Fruit fly (Drosophila melanogaster): ENCODE results near the gene Try29F.
A peak's percentile ranks its signal among the peaks of the same experiment; 100 is the strongest.

Gene Try29F

dm6 chr2L:8993650-8994441 is 4.5 kb upstream of the Try29F start, which contains the start of gene CG17906:
Gene CG17906, plus strand, starts transcription at chr2L:8994391.
- TF ChIP-seq rn (GFP tag; IDR thresholded peaks at IDR 0.05), result no peak
- TF ChIP-seq CG12605 (GFP tag; IDR thresholded peaks at IDR 0.05), result no peak
- no peak for TF ChIP-seq CG4496 (GFP tag; IDR thresholded peaks at IDR 0.05)
- TF ChIP-seq D1 (tag; optimal IDR thresholded peaks at IDR 0.05), result no peak
- TF ChIP-seq Pif1B (GFP tag; optimal IDR thresholded peaks at IDR 0.05), result no peak
- TF ChIP-seq CG34367 (tag; optimal IDR thresholded peaks at IDR 0.05), result no peak
- no peak for TF ChIP-seq Pif1A (GFP tag; optimal IDR thresholded peaks at IDR 0.05)
- TF ChIP-seq gl (tag; optimal IDR thresholded peaks at IDR 0.05), result no peak
- no peak for TF ChIP-seq CG8301 (tag; optimal IDR thresholded peaks at IDR 0.05)
- TF ChIP-seq CG14655 (GFP tag; optimal IDR thresholded peaks at IDR 0.05), result no peak
- no peak for TF ChIP-seq CG32121 (GFP tag; IDR thresholded peaks at IDR 0.05)
- no peak for TF ChIP-seq CG9948 (tag; optimal IDR thresholded peaks at IDR 0.05)
- TF ChIP-seq CG15710 (tag; optimal IDR thresholded peaks at IDR 0.05), result no peak
- no peak for TF ChIP-seq Ets98B (GFP tag; IDR thresholded peaks at IDR 0.05)

- TF ChIP-seq fd96Ca (GFP tag; IDR thresholded peaks at IDR 0.05), result peak; percentile 95
- no peak for TF ChIP-seq D1 (tag; optimal IDR thresholded peaks at IDR 0.05)
- peak; percentile 96 for TF ChIP-seq Snoo (tag; optimal IDR thresholded peaks at IDR 0.05)
- peak; percentile 88 for TF ChIP-seq CG32121 (GFP tag; IDR thresholded peaks at IDR 0.05)
- TF ChIP-seq CG14655 (GFP tag; optimal IDR thresholded peaks at IDR 0.05), result peak; percentile 77
- TF ChIP-seq CG13204 (GFP tag; optimal IDR thresholded peaks at IDR 0.05), result no peak
- TF ChIP-seq CG12605 (GFP tag; IDR thresholded peaks at IDR 0.05), result peak; percentile 74
- TF ChIP-seq CG8159 (tag; optimal IDR thresholded peaks at IDR 0.05), result peak; percentile 73
- TF ChIP-seq Ets98B (GFP tag; IDR thresholded peaks at IDR 0.05), result peak; percentile 93
- peak; percentile 50 for TF ChIP-seq CG17806 (tag; optimal IDR thresholded peaks at IDR 0.05)
- peak; percentile 53 for TF ChIP-seq CG9948 (tag; optimal IDR thresholded peaks at IDR 0.05)
- TF ChIP-seq Pif1A (GFP tag; optimal IDR thresholded peaks at IDR 0.05), result peak; percentile 95
- peak; percentile 71 for TF ChIP-seq CG15710 (tag; optimal IDR thresholded peaks at IDR 0.05)
- no peak for TF ChIP-seq EcR (GFP tag; optimal IDR thresholded peaks at IDR 0.05)
- peak; percentile 60 for TF ChIP-seq CG8301 (tag; optimal IDR thresholded peaks at IDR 0.05)
- peak; percentile 94 for TF ChIP-seq CG4496 (GFP tag; IDR thresholded peaks at IDR 0.05)
- TF ChIP-seq rn (GFP tag; IDR thresholded peaks at IDR 0.05), result peak; percentile 92
- TF ChIP-seq gl (tag; optimal IDR thresholded peaks at IDR 0.05), result peak; percentile 31
- TF ChIP-seq CG34367 (tag; optimal IDR thresholded peaks at IDR 0.05), result peak; percentile 50
- TF ChIP-seq CG10348 (GFP tag; IDR thresholded peaks at IDR 0.05), result peak; percentile 92
- no peak for TF ChIP-seq Pif1B (GFP tag; optimal IDR thresholded peaks at IDR 0.05)
Measured at dm6 chr2L:8997285-8997684, 1.1 kb upstream of the Try29F start, which contains the start of the genes alien and CG18661. Gene alien, minus strand, starts transcription at chr2L:8997379. Gene CG18661, plus strand, starts transcription at chr2L:8997605.

dm6 chr2L:9010267-9010666 is 11.9 kb downstream of the Try29F start, which contains the start of gene CG9568:
Gene CG9568, plus strand, starts transcription at chr2L:9010583.
- no peak for TF ChIP-seq CG32121 (GFP tag; IDR thresholded peaks at IDR 0.05)
- no peak for TF ChIP-seq gl (tag; optimal IDR thresholded peaks at IDR 0.05)
- TF ChIP-seq CG8301 (tag; optimal IDR thresholded peaks at IDR 0.05), result no peak
- TF ChIP-seq Pif1A (GFP tag; optimal IDR thresholded peaks at IDR 0.05), result no peak
- no peak for TF ChIP-seq D1 (tag; optimal IDR thresholded peaks at IDR 0.05)
- TF ChIP-seq CG17806 (tag; optimal IDR thresholded peaks at IDR 0.05), result no peak
- no peak for TF ChIP-seq CG14655 (GFP tag; optimal IDR thresholded peaks at IDR 0.05)
- no peak for TF ChIP-seq EcR (GFP tag; optimal IDR thresholded peaks at IDR 0.05)
- TF ChIP-seq CG12605 (GFP tag; IDR thresholded peaks at IDR 0.05), result no peak
- TF ChIP-seq Ets98B (GFP tag; IDR thresholded peaks at IDR 0.05), result no peak
- no peak for TF ChIP-seq rn (GFP tag; IDR thresholded peaks at IDR 0.05)
- TF ChIP-seq fd96Ca (GFP tag; IDR thresholded peaks at IDR 0.05), result no peak
- TF ChIP-seq Snoo (tag; optimal IDR thresholded peaks at IDR 0.05), result no peak
- no peak for TF ChIP-seq CG10348 (GFP tag; IDR thresholded peaks at IDR 0.05)
- no peak for TF ChIP-seq CG15710 (tag; optimal IDR thresholded peaks at IDR 0.05)
- TF ChIP-seq CG34367 (tag; optimal IDR thresholded peaks at IDR 0.05), result no peak
- TF ChIP-seq CG13204 (GFP tag; optimal IDR thresholded peaks at IDR 0.05), result no peak
- TF ChIP-seq CG4496 (GFP tag; IDR thresholded peaks at IDR 0.05), result no peak
- TF ChIP-seq CG8159 (tag; optimal IDR thresholded peaks at IDR 0.05), result no peak
- no peak for TF ChIP-seq CG9948 (tag; optimal IDR thresholded peaks at IDR 0.05)

dm6 chr2L:9011543-9012238 is 13.4 kb downstream of the Try29F start, which contains the start of gene CG13102:
Gene CG13102, plus strand, starts transcription at chr2L:9012188.
- no peak for TF ChIP-seq Pif1B (GFP tag; optimal IDR thresholded peaks at IDR 0.05)
- TF ChIP-seq CG15710 (tag; optimal IDR thresholded peaks at IDR 0.05), result no peak
- TF ChIP-seq CG4496 (GFP tag; IDR thresholded peaks at IDR 0.05), result no peak
- TF ChIP-seq D1 (tag; optimal IDR thresholded peaks at IDR 0.05), result no peak
- TF ChIP-seq CG34367 (tag; optimal IDR thresholded peaks at IDR 0.05), result no peak
- TF ChIP-seq EcR (GFP tag; optimal IDR thresholded peaks at IDR 0.05), result no peak
- TF ChIP-seq CG32121 (GFP tag; IDR thresholded peaks at IDR 0.05), result no peak
- no peak for TF ChIP-seq Pif1A (GFP tag; optimal IDR thresholded peaks at IDR 0.05)
- no peak for TF ChIP-seq CG14655 (GFP tag; optimal IDR thresholded peaks at IDR 0.05)
- TF ChIP-seq fd96Ca (GFP tag; IDR thresholded peaks at IDR 0.05), result no peak
- no peak for TF ChIP-seq CG17806 (tag; optimal IDR thresholded peaks at IDR 0.05)
- TF ChIP-seq Ets98B (GFP tag; IDR thresholded peaks at IDR 0.05), result no peak
- no peak for TF ChIP-seq rn (GFP tag; IDR thresholded peaks at IDR 0.05)
- no peak for TF ChIP-seq CG12605 (GFP tag; IDR thresholded peaks at IDR 0.05)
- no peak for TF ChIP-seq CG8159 (tag; optimal IDR thresholded peaks at IDR 0.05)
- no peak for TF ChIP-seq gl (tag; optimal IDR thresholded peaks at IDR 0.05)

- TF ChIP-seq CG10348 (GFP tag; IDR thresholded peaks at IDR 0.05) (no peak), CG8159 (tag; optimal IDR thresholded peaks at IDR 0.05) (no peak), CG13204 (GFP tag; optimal IDR thresholded peaks at IDR 0.05) (no peak), Ets98B (GFP tag; IDR thresholded peaks at IDR 0.05) (no peak), Pif1A (GFP tag; optimal IDR thresholded peaks at IDR 0.05) (no peak), CG34367 (tag; optimal IDR thresholded peaks at IDR 0.05) (no peak), CG4496 (GFP tag; IDR thresholded peaks at IDR 0.05) (no peak)
Measured at dm6 chr2L:9013968-9014367, 15.6 kb downstream of the Try29F start, which contains the start of gene Rcd-1r. Gene Rcd-1r, minus strand, starts transcription at chr2L:9014068.

Data from whole organism, pupa.